Fruit fly (Drosophila melanogaster) whole organism, pupa: ENCODE measurements around the gene Pka-R1.
A peak's percentile ranks its signal among the peaks of the same experiment; 100 is the strongest.

Experiments
- CG10348 ChIP-seq: fragments of 200-800 bp; sonication (Bioruptor generic); IDR thresholded peaks from 2 replicates; pipeline ENCODE4 v1.3.6; 2022; ENCODE audit warnings: missing biosample characterization, missing genetic modification characterization
- CG12605 ChIP-seq: fragments of 200-800 bp; sonication (Bioruptor generic); IDR thresholded peaks from 2 replicates; pipeline ENCODE4 v1.3.6; 2022; ENCODE audit warnings: missing biosample characterization, missing genetic modification characterization
- CG13204 ChIP-seq: fragments of 200-800 bp; sonication (Bioruptor generic); optimal IDR thresholded peaks from 2 replicates; lab custom pipeline; 2018; ENCODE audit warnings: missing biosample characterization, mild to moderate bottlenecking, missing genetic modification characterization, moderate library complexity
- CG14655 ChIP-seq: fragments of 200-800 bp; sonication (Bioruptor generic); optimal IDR thresholded peaks from 3 replicates; lab custom pipeline; 2017; ENCODE audit warnings: mild to moderate bottlenecking, missing biosample characterization, missing genetic modification reagents, missing genetic modification characterization
- CG15710 ChIP-seq: fragments of 200-800 bp; sonication (Bioruptor generic); optimal IDR thresholded peaks from 2 replicates; lab custom pipeline; 2018; ENCODE audit warnings: missing biosample characterization, mild to moderate bottlenecking, missing genetic modification characterization, moderate library complexity
- CG17806 ChIP-seq: fragments of 200-800 bp; sonication (Bioruptor generic); optimal IDR thresholded peaks from 2 replicates; lab custom pipeline; 2018; ENCODE audit warnings: missing biosample characterization, mild to moderate bottlenecking, missing genetic modification characterization, moderate library complexity
- CG32121 ChIP-seq: fragments of 200-800 bp; sonication (Bioruptor generic); IDR thresholded peaks from 2 replicates; pipeline ENCODE4 v1.3.6; 2022; ENCODE audit warnings: missing biosample characterization, missing genetic modification characterization
- CG34367 ChIP-seq: fragments of 200-800 bp; sonication (Bioruptor generic); optimal IDR thresholded peaks from 2 replicates; lab custom pipeline; 2018; ENCODE audit warnings: missing biosample characterization, mild to moderate bottlenecking, missing genetic modification characterization
- CG4496 ChIP-seq: fragments of 200-800 bp; sonication (Bioruptor generic); IDR thresholded peaks from 3 replicates; pipeline ENCODE4 v1.3.6; 2022; ENCODE audit warnings: missing biosample characterization, missing genetic modification characterization
- CG8159 ChIP-seq: fragments of 200-800 bp; sonication (Bioruptor generic); optimal IDR thresholded peaks from 3 replicates; lab custom pipeline; 2018; ENCODE audit warnings: missing biosample characterization, mild to moderate bottlenecking, missing genetic modification characterization, moderate library complexity
- CG8301 ChIP-seq: fragments of 200-800 bp; sonication (Bioruptor generic); optimal IDR thresholded peaks from 2 replicates; lab custom pipeline; 2018; ENCODE audit warnings: missing biosample characterization, mild to moderate bottlenecking, missing genetic modification characterization
- CG9948 ChIP-seq: fragments of 200-800 bp; sonication (Bioruptor generic); optimal IDR thresholded peaks from 2 replicates; lab custom pipeline; 2018; ENCODE audit warnings: missing biosample characterization, mild to moderate bottlenecking, missing genetic modification characterization, moderate library complexity
- D1 ChIP-seq: fragments of 200-800 bp; sonication (Bioruptor generic); optimal IDR thresholded peaks from 2 replicates; lab custom pipeline; 2018; ENCODE audit warnings: missing biosample characterization, mild to moderate bottlenecking, missing genetic modification characterization, moderate library complexity
- EcR ChIP-seq: fragments of 200-800 bp; sonication (Bioruptor generic); optimal IDR thresholded peaks from 3 replicates; lab custom pipeline; 2019; ENCODE audit warnings: missing biosample characterization, missing genetic modification characterization, mild to moderate bottlenecking, moderate library complexity, missing genetic modification reagents
- Ets98B ChIP-seq: fragments of 200-800 bp; sonication (Bioruptor generic); IDR thresholded peaks from 2 replicates; pipeline ENCODE4 v1.3.6; 2022; ENCODE audit warnings: missing biosample characterization, missing genetic modification characterization
- Pif1A ChIP-seq: fragments of 200-800 bp; sonication (Bioruptor generic); optimal IDR thresholded peaks from 3 replicates; lab custom pipeline; 2016; ENCODE audit warnings: missing biosample characterization, missing genetic modification characterization
- Pif1B ChIP-seq: fragments of 200-800 bp; sonication (Bioruptor generic); optimal IDR thresholded peaks from 3 replicates; lab custom pipeline; 2016; ENCODE audit warnings: missing biosample characterization, missing genetic modification characterization
- Snoo ChIP-seq: fragments of 200-800 bp; sonication (Bioruptor generic); optimal IDR thresholded peaks from 3 replicates; lab custom pipeline; 2017; ENCODE audit warnings: missing biosample characterization, mild to moderate bottlenecking, missing genetic modification characterization, inconsistent platforms
- fd96Ca ChIP-seq: fragments of 200-800 bp; sonication (Bioruptor generic); IDR thresholded peaks from 3 replicates; pipeline ENCODE4 v1.3.6; 2022; ENCODE audit warnings: missing biosample characterization, missing genetic modification characterization
- gl ChIP-seq: fragments of 200-800 bp; sonication (Bioruptor generic); optimal IDR thresholded peaks from 2 replicates; lab custom pipeline; 2018; ENCODE audit warnings: missing biosample characterization, mild to moderate bottlenecking, missing genetic modification characterization
- rn ChIP-seq: fragments of 200-800 bp; sonication (Bioruptor generic); IDR thresholded peaks from 2 replicates; pipeline ENCODE4 v1.3.6; 2022; ENCODE audit warnings: missing biosample characterization, missing genetic modification characterization

Gene Pka-R1

DNA sequence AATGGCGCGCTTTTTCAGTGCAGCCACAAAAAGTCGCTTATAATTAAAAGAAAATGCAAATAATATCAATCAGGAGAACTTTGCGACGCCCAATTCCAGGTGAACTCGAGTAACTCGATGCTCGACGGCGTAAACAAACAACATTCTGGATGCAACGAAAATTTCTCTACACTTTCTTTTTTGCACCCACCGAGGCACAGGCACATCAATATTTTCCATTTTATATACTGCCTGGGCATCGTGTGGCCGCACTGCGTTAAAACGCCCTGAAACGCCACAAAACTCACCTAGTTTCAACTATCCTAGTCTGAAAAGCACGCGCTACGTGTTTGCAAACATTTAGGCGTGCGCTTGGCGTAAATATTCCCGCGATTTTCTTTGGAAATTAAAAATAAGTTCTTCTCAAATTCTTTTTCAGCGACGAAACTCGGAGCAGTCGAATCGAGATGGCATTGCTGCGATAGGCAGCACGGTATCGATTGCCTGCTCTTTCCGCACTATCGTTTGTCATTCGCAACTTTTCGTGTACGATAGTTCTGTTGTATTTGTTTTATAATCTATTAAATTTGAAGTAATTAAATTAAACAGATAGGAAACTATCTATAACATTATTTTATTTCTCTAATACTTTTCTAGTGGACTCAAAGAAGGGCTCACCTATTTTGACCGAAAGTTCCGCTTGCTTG is 30.0 kb upstream of the Pka-R1 start, which contains the start of gene Pcif1:
Gene Pcif1, minus strand, starts transcription at position 456 of the 686 bp plus-strand sequence.
- TF ChIP-seq CG32121 (GFP tag; lab: Robert Waterston, UW) (0 out of 2 replicates have a peak, but pooled peaks have one; percentile 11), gl (no peak), CG8159 (no peak), Pif1A (GFP tag; lab: Kevin White, UChicago) (no peak), CG12605 (GFP tag; lab: Robert Waterston, UW) (no peak), CG34367 (tag; lab: Kevin White, UChicago) (no peak), CG17806 (tag; lab: Kevin White, UChicago) (no peak), CG10348 (GFP tag; lab: Robert Waterston, UW) (no peak), Pif1B (GFP tag; lab: Kevin White, UChicago) (no peak), CG4496 (GFP tag; lab: Robert Waterston, UW) (0 out of 3 replicates have a peak, but pooled peaks have one; percentile 30), CG9948 (tag; lab: Kevin White, UChicago) (no peak), CG8301 (no peak), D1 (tag; lab: Kevin White, UChicago) (no peak), Snoo (no peak), fd96Ca (GFP tag; lab: Robert Waterston, UW) (no peak; the same call in 2 of the 3 replicates)

DNA sequence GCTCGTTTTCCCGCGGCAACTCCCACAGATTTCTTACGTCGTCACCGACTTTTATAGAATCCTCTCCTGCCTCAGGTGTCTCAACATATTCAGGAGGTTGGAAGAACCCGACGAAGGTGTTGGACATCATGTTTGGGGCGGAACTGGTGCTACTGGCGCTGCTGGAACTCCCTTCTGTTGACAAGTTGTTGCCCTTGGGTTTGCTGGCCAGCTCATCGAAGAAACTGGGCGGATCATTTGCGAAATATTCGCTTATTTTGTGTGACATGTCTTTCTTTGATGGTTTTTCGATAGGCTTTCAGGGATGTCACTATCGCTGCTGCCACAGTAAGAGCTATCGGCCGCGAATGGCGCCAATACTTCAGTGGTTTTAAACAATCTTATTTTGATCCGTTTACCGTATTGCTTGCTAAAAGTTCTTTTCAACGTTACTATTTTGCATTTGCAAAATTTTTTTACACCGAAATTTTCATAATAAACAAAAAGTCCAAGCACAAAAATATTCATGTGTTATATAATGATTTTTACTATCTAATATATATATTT is 28.0 kb upstream of the Pka-R1 start, which contains the start of gene CG11396:
Gene CG11396, minus strand, starts transcription at position 303 of the 546 bp plus-strand sequence.
- TF ChIP-seq CG8301 (no peak), D1 (tag; lab: Kevin White, UChicago) (peak; percentile 9)

DNA sequence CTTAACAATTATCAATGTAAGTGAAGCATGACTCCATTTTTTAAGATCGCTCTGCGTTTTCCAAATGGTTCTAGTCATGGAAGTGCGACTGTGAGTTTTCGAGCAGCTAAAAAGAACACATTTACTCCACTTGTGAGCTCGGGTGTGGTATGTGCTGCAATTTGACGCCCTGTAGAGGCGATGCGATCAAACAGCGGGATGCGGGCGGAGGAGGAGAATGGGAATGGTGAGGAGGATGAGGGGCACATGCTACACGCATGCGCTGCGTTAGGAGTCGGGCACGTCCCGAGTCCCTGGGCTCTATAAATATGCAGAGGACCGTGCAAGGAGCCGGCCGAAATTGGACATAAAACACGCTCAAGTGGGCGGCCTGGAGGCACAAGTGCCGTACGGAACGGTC is 26.6 kb upstream of the Pka-R1 start:
- no peak for TF ChIP-seq CG14655 (GFP tag; lab: Kevin White, UChicago)
- TF ChIP-seq CG8159, result no peak
- no peak for TF ChIP-seq CG8301
- no peak for TF ChIP-seq Pif1B (GFP tag; lab: Kevin White, UChicago)
- TF ChIP-seq CG10348 (GFP tag; lab: Robert Waterston, UW), result no peak
- no peak for TF ChIP-seq gl
- TF ChIP-seq CG32121 (GFP tag; lab: Robert Waterston, UW), result no peak
- TF ChIP-seq CG34367 (tag; lab: Kevin White, UChicago), result no peak
- TF ChIP-seq CG15710 (tag; lab: Kevin White, UChicago), result no peak
- TF ChIP-seq CG9948 (tag; lab: Kevin White, UChicago), result no peak
- no peak for TF ChIP-seq Snoo
- no peak for TF ChIP-seq CG12605 (GFP tag; lab: Robert Waterston, UW)
- no peak for TF ChIP-seq EcR
- no peak for TF ChIP-seq Pif1A (GFP tag; lab: Kevin White, UChicago)
- TF ChIP-seq fd96Ca (GFP tag; lab: Robert Waterston, UW), result no peak
- no peak for TF ChIP-seq CG4496 (GFP tag; lab: Robert Waterston, UW)
- no peak for TF ChIP-seq CG17806 (tag; lab: Kevin White, UChicago)

DNA sequence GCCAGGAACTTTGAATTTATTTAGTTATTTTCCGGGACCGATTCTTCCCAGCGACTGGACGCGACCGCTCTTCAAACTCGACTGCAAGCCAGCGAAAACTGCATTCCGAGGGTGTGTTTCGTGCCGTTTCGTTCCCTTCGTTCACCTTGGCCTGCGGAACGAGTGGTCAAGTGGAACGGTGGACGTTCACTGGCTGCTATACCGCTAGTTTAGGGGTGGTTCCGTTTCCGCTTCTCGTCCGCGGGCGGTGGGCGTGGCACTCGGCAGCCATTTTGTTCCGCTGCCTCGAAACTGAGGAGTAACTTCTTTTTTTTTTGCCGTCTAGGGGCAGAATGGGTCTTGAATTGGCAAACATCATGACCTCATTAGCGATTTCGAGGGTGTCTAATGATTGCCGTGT is 23.2 kb upstream of the Pka-R1 start, which contains the start of gene Six4:
Gene Six4, minus strand, starts transcription at position 85 of the 400 bp plus-strand sequence.
- TF ChIP-seq Pif1B (GFP tag; lab: Kevin White, UChicago), result no peak

DNA sequence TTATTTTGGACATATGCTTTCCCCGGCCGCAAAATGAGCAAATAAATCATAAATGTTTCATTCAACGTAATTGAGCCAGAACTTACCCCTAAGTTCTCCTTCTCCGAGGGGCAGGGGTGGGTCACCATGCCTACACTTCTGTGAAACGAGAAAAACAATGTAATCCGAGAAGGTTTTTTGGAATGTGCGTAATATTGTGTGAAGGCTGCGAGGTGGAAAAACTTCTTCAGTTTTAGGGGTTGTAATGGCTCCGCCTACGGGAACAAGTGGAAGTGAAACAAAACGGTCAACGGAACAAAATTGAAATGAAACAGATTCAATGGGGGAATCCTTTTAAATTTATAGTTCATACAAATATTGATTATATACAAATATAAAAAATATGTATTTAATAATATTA is 19.2 kb upstream of the Pka-R1 start:
- TF ChIP-seq CG14655 (GFP tag; lab: Kevin White, UChicago) (no peak), CG12605 (GFP tag; lab: Robert Waterston, UW) (no peak), CG34367 (tag; lab: Kevin White, UChicago) (no peak), fd96Ca (GFP tag; lab: Robert Waterston, UW) (no peak), Snoo (no peak), Pif1B (GFP tag; lab: Kevin White, UChicago) (no peak), D1 (tag; lab: Kevin White, UChicago) (no peak), CG10348 (GFP tag; lab: Robert Waterston, UW) (no peak)

DNA sequence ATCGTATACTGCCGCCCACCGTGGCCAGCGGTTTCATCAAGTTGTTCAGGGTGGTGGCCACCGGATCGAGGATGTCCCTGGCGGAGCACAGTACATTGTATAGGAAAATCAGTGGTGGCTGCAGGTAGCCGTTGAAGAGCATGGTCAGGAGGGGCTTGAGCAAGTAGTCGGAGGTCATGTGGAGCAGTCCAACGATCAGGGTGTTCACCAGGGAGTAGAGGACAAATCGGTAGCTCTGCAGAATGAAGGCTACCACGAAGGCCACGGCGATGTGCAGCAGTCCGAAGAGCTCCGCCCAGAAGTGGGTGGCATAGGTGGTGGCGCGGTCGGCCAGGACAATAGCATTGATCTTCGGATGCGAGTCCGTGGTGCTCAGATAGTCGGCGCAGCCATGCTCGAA is 18.5 kb upstream of the Pka-R1 start:
- no peak for TF ChIP-seq fd96Ca (GFP tag; lab: Robert Waterston, UW)
- no peak for TF ChIP-seq CG10348 (GFP tag; lab: Robert Waterston, UW)
- TF ChIP-seq CG32121 (GFP tag; lab: Robert Waterston, UW), result no peak
- TF ChIP-seq CG17806 (tag; lab: Kevin White, UChicago), result no peak
- no peak for TF ChIP-seq EcR
- TF ChIP-seq Ets98B, result no peak
- no peak for TF ChIP-seq Pif1A (GFP tag; lab: Kevin White, UChicago)
- no peak for TF ChIP-seq CG15710 (tag; lab: Kevin White, UChicago)
- no peak for TF ChIP-seq CG14655 (GFP tag; lab: Kevin White, UChicago)

DNA sequence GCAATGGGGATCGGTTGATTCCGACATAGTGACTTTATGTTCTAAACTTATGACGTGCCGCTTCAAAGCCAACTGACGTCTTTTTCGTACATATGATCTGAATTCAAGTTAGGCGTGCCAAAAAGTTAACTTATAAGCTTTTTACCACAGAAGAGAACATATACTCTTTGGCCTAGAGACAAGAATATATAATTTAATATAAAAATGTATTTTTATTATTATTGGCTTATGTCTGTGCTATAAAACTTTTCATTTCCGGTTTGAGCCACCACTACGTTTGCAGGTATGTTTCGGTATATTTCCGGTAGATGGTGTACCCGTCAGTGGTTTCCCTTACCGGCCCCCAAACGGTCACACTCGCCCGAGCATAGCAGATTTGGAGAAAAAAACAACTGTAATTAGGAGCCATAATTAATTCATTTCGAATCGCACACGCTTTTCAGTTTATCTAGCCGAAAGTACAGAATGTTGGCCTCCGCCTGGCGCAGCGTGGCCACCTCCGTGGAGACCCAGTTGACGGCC is 17.5 kb upstream of the Pka-R1 start, which contains the start of the genes CG3698 and tzn:
Gene CG3698, minus strand, starts transcription at position 51 of the 522 bp plus-strand sequence.
Gene tzn, plus strand, starts transcription at position 321 of the 522 bp plus-strand sequence.
- no peak for TF ChIP-seq D1 (tag; lab: Kevin White, UChicago)
- no peak; the same call in 2 of the 3 replicates for TF ChIP-seq fd96Ca (GFP tag; lab: Robert Waterston, UW)
- TF ChIP-seq Ets98B, result peak; percentile 52; the same call in 1 of the 2 replicates
- no peak for TF ChIP-seq Pif1B (GFP tag; lab: Kevin White, UChicago)
- TF ChIP-seq CG34367 (tag; lab: Kevin White, UChicago), result peak; percentile 82
- TF ChIP-seq CG10348 (GFP tag; lab: Robert Waterston, UW), result no peak
- peak; percentile 76 for TF ChIP-seq rn (GFP tag; lab: Robert Waterston, UW)
- TF ChIP-seq CG8159, result no peak
- peak; percentile 72 for TF ChIP-seq CG15710 (tag; lab: Kevin White, UChicago)
- TF ChIP-seq CG32121 (GFP tag; lab: Robert Waterston, UW), result peak; percentile 59; the same call in 1 of the 2 replicates
- TF ChIP-seq CG14655 (GFP tag; lab: Kevin White, UChicago), result no peak
- TF ChIP-seq CG9948 (tag; lab: Kevin White, UChicago), result no peak
- TF ChIP-seq CG8301, result no peak
- no peak for TF ChIP-seq CG12605 (GFP tag; lab: Robert Waterston, UW)
- no peak for TF ChIP-seq CG17806 (tag; lab: Kevin White, UChicago)
- TF ChIP-seq CG13204 (GFP tag; lab: Kevin White, UChicago), result no peak
- TF ChIP-seq Pif1A (GFP tag; lab: Kevin White, UChicago), result no peak
- TF ChIP-seq EcR, result no peak
- TF ChIP-seq gl, result peak; percentile 48
- TF ChIP-seq Snoo, result peak; percentile 93
- peak; percentile 89 for TF ChIP-seq CG4496 (GFP tag; lab: Robert Waterston, UW)
